Worm (Caenorhabditis elegans): Measurements from ENCODE around the gene pgp-5.

The pgp-5 gene

DNA sequence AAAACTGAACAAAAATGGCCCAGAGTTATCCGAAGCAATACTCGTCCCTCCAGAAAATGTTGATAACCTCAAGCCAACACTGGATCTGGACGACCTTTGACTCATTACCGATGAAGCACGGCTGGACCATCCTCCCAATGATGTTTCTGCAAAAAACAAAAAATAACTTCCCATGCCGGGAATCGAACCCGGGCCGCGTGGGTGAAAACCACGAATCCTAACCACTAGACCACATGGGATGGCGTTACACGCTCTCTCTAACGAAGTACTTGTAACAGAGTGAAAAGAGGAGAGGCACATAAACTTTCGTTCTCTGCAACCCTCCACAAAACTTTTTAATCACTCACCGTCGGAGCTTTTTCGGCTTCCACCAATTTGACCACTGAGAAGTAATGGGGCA is 37.9 kb downstream of the pgp-5 start (continued):
- TF ChIP-seq Y75B8A.6 (GFP tag; IDR thresholded peaks at IDR 0.05): 0 out of 2 replicates have a peak, but pooled peaks have one; percentile 53
- TF ChIP-seq nhr-76 (tag; optimal IDR thresholded peaks at IDR 0.05): no peak
- peak; percentile 77 for TF ChIP-seq F26F4.8 (GFP tag; conservative IDR thresholded peaks at IDR 0.05)
- TF ChIP-seq zfp-3 (GFP tag; conservative IDR thresholded peaks at IDR 0.05): peak; percentile 72
- peak; percentile 49 for TF ChIP-seq spr-1 (tag; optimal IDR thresholded peaks at IDR 0.05)
- TF ChIP-seq gei-8 (GFP tag; optimal IDR thresholded peaks at IDR 0.05): no peak
- peak; percentile 47 for TF ChIP-seq F37D6.2 (tag; optimal IDR thresholded peaks at IDR 0.05)
- TF ChIP-seq lin-1 (GFP tag; IDR thresholded peaks at IDR 0.05): peak; percentile 87
- TF ChIP-seq zfp-2 (tag; optimal IDR thresholded peaks at IDR 0.05): no peak
- TF ChIP-seq mxl-2 (GFP tag; conservative IDR thresholded peaks at IDR 0.05): peak; percentile 52; the same call in 1 of the 2 replicates
- no peak for TF ChIP-seq hlh-11 (tag; optimal IDR thresholded peaks at IDR 0.05)
- TF ChIP-seq ceh-62 (tag; optimal IDR thresholded peaks at IDR 0.05): no peak
- no peak for TF ChIP-seq set-16 (GFP tag; IDR thresholded peaks at IDR 0.05)
- 0 out of 2 replicates have a peak, but pooled peaks have one; percentile 40 for TF ChIP-seq tag-97 (GFP tag; IDR thresholded peaks at IDR 0.05)
- TF ChIP-seq lin-38 (GFP tag; IDR thresholded peaks at IDR 0.05): no peak
- TF ChIP-seq skn-1 (tag; optimal IDR thresholded peaks at IDR 0.05): no peak
- peak; percentile 72 for TF ChIP-seq ceh-44 (GFP tag; IDR thresholded peaks at IDR 0.05)
- TF ChIP-seq nhr-28 (tag; optimal IDR thresholded peaks at IDR 0.05): no peak
- peak; percentile 67 to 92; a peak in 3 of 4 replicates for TF ChIP-seq madf-5 (GFP tag; IDR thresholded peaks at IDR 0.05)
- no peak for TF ChIP-seq nhr-25 (tag; optimal IDR thresholded peaks at IDR 0.05; ENCODE audit: borderline replicate concordance, insufficient read depth)
- TF ChIP-seq dpl-1 (GFP tag; optimal IDR thresholded peaks at IDR 0.05): no peak
- TF ChIP-seq D1046.2 (GFP tag; IDR thresholded peaks at IDR 0.05): 0 out of 2 replicates have a peak, but pooled peaks have one; percentile 72
- no peak for TF ChIP-seq ceh-32 (tag; optimal IDR thresholded peaks at IDR 0.05; ENCODE audit: poor library complexity)
- no peak for TF ChIP-seq fkh-10 (GFP tag; optimal IDR thresholded peaks at IDR 0.05)
- TF ChIP-seq ZK337.2 (GFP tag; IDR thresholded peaks at IDR 0.05): 0 out of 2 replicates have a peak, but pooled peaks have one; percentile 54
- no peak for TF ChIP-seq hif-1 (tag; optimal IDR thresholded peaks at IDR 0.05)
- TF ChIP-seq cey-2 (tag; optimal IDR thresholded peaks at IDR 0.05; ENCODE audit: borderline replicate concordance, insufficient read depth): no peak
- no peak; the same call in 1 of the 2 replicates for TF ChIP-seq tra-1 (GFP tag; IDR thresholded peaks at IDR 0.05)
- TF ChIP-seq zip-2 (tag; optimal IDR thresholded peaks at IDR 0.05): no peak
- no peak for TF ChIP-seq ceh-82 (tag; optimal IDR thresholded peaks at IDR 0.05)
- peak; percentile 58; the same call in 1 of the 2 replicates for TF ChIP-seq php-3 (GFP tag; IDR thresholded peaks at IDR 0.05)
- 0 out of 2 replicates have a peak, but pooled peaks have one; percentile 55 for TF ChIP-seq zip-11 (GFP tag; IDR thresholded peaks at IDR 0.05)
- TF ChIP-seq unc-39 (tag; optimal IDR thresholded peaks at IDR 0.05): no peak
- TF ChIP-seq lin-39 (tag; optimal IDR thresholded peaks at IDR 0.05): no peak
- TF ChIP-seq nhr-111 (GFP tag; optimal IDR thresholded peaks at IDR 0.05): peak; percentile 6
- peak in 1 of 2 experiments; percentile 54 for TF ChIP-seq mdl-1 (tag; optimal IDR thresholded peaks at IDR 0.05)
- no peak for TF ChIP-seq nhr-6 (tag; optimal IDR thresholded peaks at IDR 0.05)
- TF ChIP-seq pha-4 (GFP tag; IDR thresholded peaks at IDR 0.05): peak; percentile 87; the same call in 1 of the 2 replicates
- no peak for TF ChIP-seq pha-4 (tag; optimal IDR thresholded peaks at IDR 0.05)
- TF ChIP-seq aha-1 (tag): peak; percentile 97
- TF ChIP-seq nhr-10 (tag; optimal IDR thresholded peaks at IDR 0.05): no peak
- TF ChIP-seq T20F7.1 (GFP tag; optimal IDR thresholded peaks at IDR 0.05): no peak
- peak; percentile 42 for TF ChIP-seq Y5F2A.4 (GFP tag; optimal IDR thresholded peaks at IDR 0.05)
- TF ChIP-seq unc-62 (GFP tag; optimal IDR thresholded peaks at IDR 0.05 in 1 of 2): peak in 1 of 2 experiments; percentile 65
- no peak for TF ChIP-seq unc-62 (tag; optimal IDR thresholded peaks at IDR 0.05)
- no peak for TF ChIP-seq nhr-237 (tag; optimal IDR thresholded peaks at IDR 0.05)
- no peak for TF ChIP-seq dmd-9 (GFP tag; IDR thresholded peaks at IDR 0.05)
- TF ChIP-seq nhr-41 (GFP tag; IDR thresholded peaks at IDR 0.05): 0 out of 2 replicates have a peak, but pooled peaks have one; percentile 58
- TF ChIP-seq hmg-1.1 (GFP tag; IDR thresholded peaks at IDR 0.05): peak; percentile 89
- TF ChIP-seq dmd-6 (GFP tag; IDR thresholded peaks at IDR 0.05): peak; percentile 65
- TF ChIP-seq ztf-7 (tag; optimal IDR thresholded peaks at IDR 0.05): no peak

Measured in whole organism, L4 larva.